Fruit fly (Drosophila melanogaster) whole organism, larva: Measurements from ENCODE around the gene Eig71Ec.

Experiments
- noc ChIP-seq: fragments of 200-800 bp; sonication (Bioruptor generic); optimal IDR thresholded peaks from 3 replicates; lab custom pipeline; 2019; ENCODE audit warnings: missing biosample characterization, mild to moderate bottlenecking, missing genetic modification characterization, moderate library complexity

The Eig71Ec gene

DNA sequence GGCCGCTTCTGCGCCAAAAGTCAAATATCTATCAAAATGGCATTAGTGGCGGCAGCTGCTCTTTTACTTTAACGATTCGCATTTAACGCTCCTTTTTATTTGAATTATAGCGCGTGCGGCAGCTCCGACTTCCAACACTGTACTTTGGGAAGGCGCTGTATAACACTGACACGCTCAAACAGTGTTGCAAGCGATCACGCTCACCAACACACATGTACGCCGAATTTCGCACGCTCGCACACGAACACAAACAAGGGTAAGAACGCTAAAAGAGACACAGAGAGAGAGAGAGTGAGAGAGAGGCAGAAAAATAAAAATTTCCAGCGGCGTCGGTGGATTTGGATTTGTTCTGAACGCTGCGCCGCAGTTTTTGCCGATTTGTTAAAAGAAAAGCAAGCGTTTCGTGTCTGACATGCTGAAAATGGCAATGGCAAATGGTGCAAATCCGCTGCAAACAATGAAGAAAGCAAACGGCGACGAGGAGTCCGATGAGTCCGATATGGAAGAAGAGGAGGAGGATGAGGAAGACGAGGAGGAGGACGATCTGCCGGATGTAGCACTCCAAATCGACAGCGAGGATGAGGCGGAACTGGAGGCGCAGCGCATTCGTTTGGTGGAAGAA lies 32.3 kb downstream of the Eig71Ec start, which contains the start of gene Phs:
Phs (plus strand) TSS at position 276 of the 622 bp plus-strand sequence.
- TF ChIP-seq noc (tag; lab: Kevin White, UChicago) = peak; percentile 60

DNA sequence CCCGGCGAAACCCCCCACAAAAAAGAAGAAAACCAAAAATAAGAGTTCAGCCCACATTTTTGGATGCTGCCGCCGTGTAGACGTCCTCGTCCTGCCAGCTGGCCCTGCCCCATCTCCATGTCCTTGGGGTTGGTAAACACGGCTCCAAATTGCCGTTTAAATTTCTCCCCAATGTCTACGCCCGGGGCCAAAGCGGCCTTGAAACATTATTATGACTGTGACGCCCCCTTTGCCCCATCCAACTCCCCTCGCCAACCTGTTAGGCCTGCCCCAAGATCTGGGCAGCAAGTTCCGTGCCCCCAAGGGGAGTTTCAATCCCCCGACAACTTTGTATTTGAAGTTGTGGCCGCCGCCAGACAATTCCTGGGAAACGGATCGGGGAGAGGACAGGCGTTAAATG lies 35.2 kb downstream of the Eig71Ec start:
- no peak for TF ChIP-seq noc (tag; lab: Kevin White, UChicago)

DNA sequence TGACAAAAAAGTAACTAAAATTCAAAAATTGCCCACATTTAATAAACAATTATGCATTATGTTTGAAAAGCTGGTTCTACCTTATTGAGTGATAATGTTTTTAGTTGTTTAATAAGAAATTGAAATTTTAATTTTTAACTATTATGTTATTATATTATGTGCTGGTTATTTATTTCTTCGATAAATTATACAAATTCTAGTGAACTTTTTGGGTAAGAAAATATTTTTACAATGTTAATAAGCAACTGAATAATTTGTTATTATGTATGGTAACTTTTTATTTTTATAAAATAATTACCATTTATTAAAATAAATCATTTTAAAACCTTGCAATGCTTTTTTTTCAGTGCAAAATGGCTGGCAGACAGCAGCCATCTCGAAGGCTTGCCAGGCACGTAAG lies 35.6 kb downstream of the Eig71Ec start:
- no peak for TF ChIP-seq noc (tag; lab: Kevin White, UChicago)

DNA sequence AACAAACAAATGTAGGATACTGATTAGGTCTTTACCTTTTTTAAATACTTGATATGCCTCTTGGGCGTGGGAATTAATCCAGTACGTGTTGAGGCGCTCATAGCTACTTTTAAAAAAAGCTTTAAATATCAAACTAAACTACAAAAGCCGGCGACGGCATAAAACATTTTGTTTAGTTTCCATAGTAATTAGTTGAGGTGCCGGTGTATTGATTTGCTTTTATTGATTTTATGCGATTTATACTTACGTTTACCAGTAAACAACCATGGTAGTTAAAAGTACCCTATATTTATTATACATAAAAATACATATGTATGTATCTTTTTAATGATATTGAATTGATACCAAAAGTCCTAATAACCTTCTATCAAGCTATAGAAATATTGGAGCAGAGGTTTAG lies 39.3 kb downstream of the Eig71Ec start, which contains the start of gene CG13449:
CG13449 (minus strand) TSS at position 101 of the 400 bp plus-strand sequence.
- no peak for TF ChIP-seq noc (tag; lab: Kevin White, UChicago)

DNA sequence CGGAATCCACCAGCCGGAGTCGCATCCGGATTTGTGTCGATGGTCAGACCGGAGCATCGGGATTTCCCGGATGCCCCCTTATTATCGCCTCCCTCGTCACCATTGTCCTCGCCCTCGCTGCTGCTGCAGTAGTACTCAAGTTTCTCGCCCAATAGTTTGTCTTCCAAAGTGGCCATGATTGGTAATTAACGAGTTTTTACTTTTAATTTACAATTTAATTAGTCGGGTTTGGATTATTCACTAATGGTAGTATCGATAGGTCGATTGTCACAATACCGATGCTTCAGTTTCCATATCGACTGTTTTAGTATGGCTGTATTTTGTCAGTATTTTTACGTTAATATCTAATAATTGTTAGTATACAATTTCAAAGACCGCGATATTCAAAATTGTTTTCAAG lies 41.9 kb downstream of the Eig71Ec start, which contains the start of gene CG7650:
CG7650 (minus strand) TSS at position 278 of the 400 bp plus-strand sequence.
- TF ChIP-seq noc (tag; lab: Kevin White, UChicago) = no peak

DNA sequence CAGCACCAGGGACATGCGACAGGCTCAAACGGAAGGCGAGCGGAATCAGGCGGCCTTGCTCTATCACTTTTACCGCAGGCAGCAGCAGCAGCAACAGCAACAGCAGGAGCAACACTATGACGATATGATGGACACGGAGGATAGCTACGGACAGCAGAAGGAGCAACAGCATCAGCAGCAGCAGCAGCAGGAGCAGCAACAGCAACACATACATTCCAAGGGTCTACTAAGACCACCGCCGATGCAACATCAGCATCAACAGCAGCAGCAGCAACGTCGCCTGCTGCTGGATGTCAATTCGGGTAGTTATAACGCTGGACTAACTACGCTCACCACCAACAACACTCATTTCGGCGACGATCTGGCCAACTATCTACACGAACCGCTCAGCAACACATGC lies 47.1 kb downstream of the Eig71Ec start:
- no peak for TF ChIP-seq noc (tag; lab: Kevin White, UChicago)
